Fruit fly (Drosophila melanogaster) whole organism, embryonic: ENCODE results near the gene ND-MNLL.
A peak's percentile ranks its signal among the peaks of the same experiment; 100 is the strongest.

Source experiments
- Atf3 ChIP-seq: fragments of 200-800 bp; sonication (Bioruptor generic); optimal IDR thresholded peaks from 3 replicates; lab custom pipeline; 2016; ENCODE audit warnings: missing biosample characterization, missing genetic modification characterization
- Bdp1 ChIP-seq: fragments of 200-800 bp; sonication (Bioruptor generic); optimal IDR thresholded peaks from 3 replicates; lab custom pipeline; 2016; ENCODE audit warnings: missing biosample characterization, missing genetic modification characterization
- CG10147 ChIP-seq: fragments of 200-800 bp; sonication (Bioruptor generic); optimal IDR thresholded peaks from 2 replicates; lab custom pipeline; 2019; ENCODE audit warnings: missing biosample characterization, mild to moderate bottlenecking, missing genetic modification characterization, moderate library complexity
- CG1024 ChIP-seq: fragments of 200-800 bp; sonication (Bioruptor generic); IDR thresholded peaks from 2 replicates; pipeline ENCODE4 v1.3.6; 2022; ENCODE audit warnings: missing biosample characterization, missing genetic modification characterization
- CG10274 ChIP-seq: fragments of 200-800 bp; sonication (Bioruptor generic); optimal IDR thresholded peaks from 3 replicates; lab custom pipeline; 2017; ENCODE audit warnings: missing biosample characterization, mild to moderate bottlenecking, missing genetic modification characterization
- CG10543 ChIP-seq: fragments of 200-800 bp; sonication (Bioruptor generic); optimal IDR thresholded peaks from 3 replicates; lab custom pipeline; 2017; ENCODE audit warnings: missing biosample characterization, mild to moderate bottlenecking, missing genetic modification characterization, moderate library complexity
- CG11504 ChIP-seq: fragments of 200-800 bp; sonication (Bioruptor generic); optimal IDR thresholded peaks from 3 replicates; lab custom pipeline; 2019; ENCODE audit warnings: missing biosample characterization, mild to moderate bottlenecking, missing genetic modification characterization, moderate library complexity
- CG11695 ChIP-seq: fragments of 200-800 bp; sonication (Bioruptor generic); IDR thresholded peaks from 3 replicates; pipeline ENCODE4 v1.3.6; 2022; ENCODE audit warnings: missing biosample characterization, missing genetic modification characterization
- CG13123 ChIP-seq: fragments of 200-800 bp; sonication (Bioruptor generic); optimal IDR thresholded peaks from 2 replicates; lab custom pipeline; 2016; ENCODE audit warnings: missing biosample characterization, missing genetic modification characterization
- CG13296 ChIP-seq: fragments of 200-800 bp; sonication (Bioruptor generic); optimal IDR thresholded peaks from 3 replicates; lab custom pipeline; 2018; ENCODE audit warnings: missing biosample characterization, mild to moderate bottlenecking, missing genetic modification characterization
- CG13775 ChIP-seq: fragments of 200-800 bp; sonication (Bioruptor generic); optimal IDR thresholded peaks from 3 replicates; lab custom pipeline; 2017; ENCODE audit warnings: missing biosample characterization, mild to moderate bottlenecking, missing genetic modification characterization
- CG14710 ChIP-seq: fragments of 200-800 bp; sonication (Bioruptor generic); optimal IDR thresholded peaks from 3 replicates; lab custom pipeline; 2019; ENCODE audit warnings: missing biosample characterization, mild to moderate bottlenecking, missing genetic modification characterization, moderate library complexity
- CG1603 ChIP-seq: fragments of 200-800 bp; sonication (Bioruptor generic); optimal IDR thresholded peaks from 2 replicates; lab custom pipeline; 2019; ENCODE audit warnings: missing biosample characterization, mild to moderate bottlenecking, missing genetic modification characterization, moderate library complexity
- CG18764 ChIP-seq: fragments of 200-800 bp; sonication (Bioruptor generic); optimal IDR thresholded peaks from 3 replicates; lab custom pipeline; 2016; ENCODE audit warnings: missing biosample characterization, missing genetic modification characterization
- CG31388 ChIP-seq: fragments of 200-800 bp; sonication (Bioruptor generic); optimal IDR thresholded peaks from 2 replicates; lab custom pipeline; 2016; ENCODE audit warnings: missing biosample characterization, missing genetic modification characterization
- CG32772 ChIP-seq: fragments of 200-800 bp; sonication (Bioruptor generic); IDR thresholded peaks from 2 replicates; pipeline ENCODE4 v1.3.6; 2022; ENCODE audit warnings: missing biosample characterization, missing genetic modification characterization
- CG34422 ChIP-seq: fragments of 200-800 bp; sonication (Bioruptor generic); IDR thresholded peaks from 3 replicates; pipeline ENCODE4 v1.3.6; 2022; ENCODE audit warnings: missing biosample characterization, missing genetic modification characterization
- CG43689 ChIP-seq: fragments of 200-800 bp; sonication (Bioruptor generic); IDR thresholded peaks from 2 replicates; pipeline ENCODE4 v1.3.6; 2022; ENCODE audit warnings: missing biosample characterization, missing genetic modification characterization
- CG4730 ChIP-seq: fragments of 200-800 bp; sonication (Bioruptor generic); IDR thresholded peaks from 2 replicates; pipeline ENCODE4 v1.3.6; 2022; ENCODE audit warnings: missing biosample characterization, missing genetic modification characterization
- CG4820 ChIP-seq: fragments of 200-800 bp; sonication (Bioruptor generic); optimal IDR thresholded peaks from 3 replicates; lab custom pipeline; 2016; ENCODE audit warnings: missing biosample characterization, missing genetic modification characterization
- CG7556 ChIP-seq: fragments of 200-800 bp; sonication (Bioruptor generic); optimal IDR thresholded peaks from 2 replicates; lab custom pipeline; 2017; ENCODE audit warnings: missing biosample characterization, mild to moderate bottlenecking, missing genetic modification characterization
- CG8924 ChIP-seq: fragments of 200-800 bp; optimal IDR thresholded peaks from 3 replicates; lab custom pipeline; 2019; ENCODE audit warnings: missing biosample characterization, mild to moderate bottlenecking, missing genetic modification characterization, moderate library complexity
- CG9437 ChIP-seq: fragments of 200-800 bp; sonication (Bioruptor generic); optimal IDR thresholded peaks from 2 replicates; lab custom pipeline; 2018; ENCODE audit warnings: missing biosample characterization, mild to moderate bottlenecking, missing genetic modification characterization
- CTCF ChIP-seq: fragments of 200-800 bp; sonication (Bioruptor generic); optimal IDR thresholded peaks from 2 replicates; lab custom pipeline; 2017; ENCODE audit warnings: missing biosample characterization, mild to moderate bottlenecking, missing genetic modification characterization, moderate library complexity
- Dll ChIP-seq: fragments of 200-800 bp; sonication (Bioruptor generic); IDR thresholded peaks from 4 replicates; pipeline ENCODE4 v1.3.6; 2022; ENCODE audit warnings: missing biosample characterization, missing genetic modification characterization; ENCODE audit not compliant: partially characterized antibody
- Elba2 ChIP-seq: fragments of 200-800 bp; sonication (Bioruptor generic); optimal IDR thresholded peaks from 3 replicates; lab custom pipeline; 2016; ENCODE audit warnings: missing biosample characterization, missing genetic modification characterization
- Ets97D ChIP-seq: fragments of 200-800 bp; sonication (Bioruptor generic); optimal IDR thresholded peaks from 3 replicates; lab custom pipeline; 2016; ENCODE audit warnings: missing biosample characterization, missing genetic modification characterization
- Fer2 ChIP-seq: fragments of 200-800 bp; sonication (Bioruptor generic); optimal IDR thresholded peaks from 2 replicates; lab custom pipeline; 2018; ENCODE audit warnings: missing biosample characterization, mild to moderate bottlenecking, missing genetic modification characterization, moderate library complexity
- Gug ChIP-seq: fragments of 200-800 bp; sonication (Bioruptor generic); IDR thresholded peaks from 4 replicates; pipeline ENCODE4 v1.3.6; 2022; ENCODE audit warnings: missing biosample characterization, missing genetic modification characterization
- Hr51 ChIP-seq, 2 experiments: fragments of 200-800 bp; sonication (Bioruptor generic); optimal IDR thresholded peaks; 2 replicates in 1 of 2; 3 replicates in 1 of 2; lab custom pipeline; 2016 to 2018; ENCODE audit warnings: missing biosample characterization in 2 of 2, missing genetic modification characterization in 2 of 2, mild to moderate bottlenecking in 1 of 2, moderate library complexity in 1 of 2
- Kr ChIP-seq: fragments of 200-800 bp; sonication (Bioruptor generic); optimal IDR thresholded peaks from 2 replicates; lab custom pipeline; 2017; ENCODE audit warnings: missing biosample characterization, mild to moderate bottlenecking, missing genetic modification characterization
- Sin3A ChIP-seq: fragments of >200 bp; optimal IDR thresholded peaks from 2 replicates; lab custom pipeline; 2018
- Taf1 ChIP-seq: fragments of 200-800 bp; sonication (Bioruptor generic); IDR thresholded peaks from 2 replicates; pipeline ENCODE4 v1.3.6; 2022; ENCODE audit warnings: missing biosample characterization, missing genetic modification characterization
- ac ChIP-seq: fragments of 200-800 bp; sonication (Bioruptor generic); optimal IDR thresholded peaks from 3 replicates; lab custom pipeline; 2017; ENCODE audit warnings: missing biosample characterization, mild to moderate bottlenecking, missing genetic modification characterization
- ewg ChIP-seq: fragments of 200-800 bp; sonication (Bioruptor generic); optimal IDR thresholded peaks from 3 replicates; lab custom pipeline; 2017; ENCODE audit warnings: mild to moderate bottlenecking, missing biosample characterization, missing genetic modification reagents, missing genetic modification characterization
- gfzf ChIP-seq: fragments of 200-800 bp; sonication (Bioruptor generic); optimal IDR thresholded peaks from 2 replicates; lab custom pipeline; 2016; ENCODE audit warnings: missing biosample characterization, mild to moderate bottlenecking, missing genetic modification characterization, moderate library complexity
- hkb ChIP-seq, 2 experiments: fragments of 200-800 bp in 1 of 2; fragments of >200 bp in 1 of 2; sonication (Bioruptor generic) in 1 of 2; IDR thresholded peaks in 1 of 2; optimal IDR thresholded peaks in 1 of 2; 2 replicates each; pipeline versions ENCODE4 v1.3.6 to Lab custom; 2017 to 2022; ENCODE audit warnings: missing biosample characterization in 1 of 2, missing genetic modification characterization in 1 of 2
- ind ChIP-seq: fragments of 200-800 bp; sonication (Bioruptor generic); optimal IDR thresholded peaks from 3 replicates; lab custom pipeline; 2016; ENCODE audit warnings: missing biosample characterization, missing genetic modification characterization
- lbe ChIP-seq: fragments of 200-800 bp; sonication (Bioruptor generic); optimal IDR thresholded peaks from 2 replicates; lab custom pipeline; 2016; ENCODE audit warnings: missing biosample characterization, mild to moderate bottlenecking, missing genetic modification characterization
- lmd ChIP-seq: fragments of 200-800 bp; sonication (Bioruptor generic); IDR thresholded peaks from 2 replicates; pipeline ENCODE4 v1.3.6; 2022; ENCODE audit warnings: missing biosample characterization, missing genetic modification characterization
- lov ChIP-seq, 2 experiments: fragments of 200-800 bp in 1 of 2; fragments of >200 bp in 1 of 2; sonication (Bioruptor generic) in 1 of 2; IDR thresholded peaks in 1 of 2; optimal IDR thresholded peaks in 1 of 2; 2 replicates in 1 of 2; 3 replicates in 1 of 2; pipeline versions ENCODE4 v1.3.6 to Lab custom; 2017 to 2022; ENCODE audit warnings: missing biosample characterization in 1 of 2, missing genetic modification characterization in 1 of 2
- otp ChIP-seq: fragments of 200-800 bp; sonication (Bioruptor generic); IDR thresholded peaks from 3 replicates; pipeline ENCODE4, ENCODE4 v1.3.6; 2022; ENCODE audit warnings: missing biosample characterization, missing genetic modification characterization
- peb ChIP-seq: fragments of 200-800 bp; sonication (Bioruptor generic); IDR thresholded peaks from 2 replicates; pipeline ENCODE4 v1.3.6; 2022; ENCODE audit warnings: missing biosample characterization, missing genetic modification characterization
- seq ChIP-seq: fragments of 200-800 bp; sonication (Bioruptor generic); IDR thresholded peaks from 2 replicates; pipeline ENCODE4 v1.3.6; 2022; ENCODE audit warnings: missing biosample characterization, missing genetic modification characterization
- slbo ChIP-seq: fragments of 200-800 bp; sonication (Bioruptor generic); IDR thresholded peaks from 2 replicates; pipeline ENCODE4 v1.3.6; 2022; ENCODE audit warnings: missing biosample characterization, missing genetic modification characterization
- slp2 ChIP-seq: fragments of 200-800 bp; sonication (Bioruptor generic); optimal IDR thresholded peaks from 2 replicates; lab custom pipeline; 2016; ENCODE audit warnings: missing biosample characterization, missing genetic modification characterization
- sob ChIP-seq: fragments of 200-800 bp; sonication (Bioruptor generic); IDR thresholded peaks from 2 replicates; pipeline ENCODE4 v1.3.6; 2022; ENCODE audit warnings: missing biosample characterization, missing genetic modification characterization
- ttk ChIP-seq: fragments of 200-800 bp; sonication (Bioruptor generic); IDR thresholded peaks from 2 replicates; pipeline ENCODE4 v2.1.2; 2022; ENCODE audit warnings: missing biosample characterization, missing genetic modification characterization
- zfh1 ChIP-seq: fragments of 200-800 bp; sonication (Bioruptor generic); IDR thresholded peaks from 3 replicates; pipeline ENCODE4 v1.3.6; 2022; ENCODE audit warnings: missing biosample characterization, missing genetic modification characterization

ND-MNLL gene

dm6 chrX:7893411-7894122 lies at the start of gene ND-MNLL, which contains the start of the genes CG45089 and p115 (continued):
- TF ChIP-seq CG31388 (GFP tag; lab: Kevin White, UChicago) (peak; percentile 6), ttk (GFP tag; lab: Robert Waterston, UW) (peak; percentile 36; the same call in 1 of the 2 replicates), CG9437 (peak; percentile 84), lmd (peak; percentile 62), CG13296 (GFP tag; lab: Kevin White, UChicago) (peak; percentile 59), Kr (GFP tag; lab: Kevin White, UChicago) (no peak), Sin3A (peak; percentile 56), CG10543 (GFP tag; lab: Kevin White, UChicago) (peak; percentile 50), seq (GFP tag; lab: Robert Waterston, UW) (peak; percentile 31; the same call in 1 of the 2 replicates), CG7556 (peak; percentile 26), CG34422 (GFP tag; lab: Robert Waterston, UW) (peak; percentile 56; the same call in 1 of the 3 replicates), ind (GFP tag; lab: Kevin White, UChicago) (peak; percentile 64), CTCF (GFP tag; lab: Kevin White, UChicago) (no peak), lbe (GFP tag; lab: Kevin White, UChicago) (peak; percentile 54), CG10274 (GFP tag; lab: Kevin White, UChicago) (no peak), hkb (optimal IDR thresholded peaks at IDR 0.05; lab: Kevin White, UChicago) (no peak), hkb (GFP tag; IDR thresholded peaks at IDR 0.05; lab: Robert Waterston, UW) (peak; percentile 49), CG4820 (peak; percentile 36), CG14710 (tag; lab: Kevin White, UChicago) (peak; percentile 77), CG11695 (GFP tag; lab: Robert Waterston, UW) (0 out of 3 replicates have a peak, but pooled peaks have one; percentile 9), Ets97D (GFP tag; lab: Kevin White, UChicago) (peak; percentile 44), Fer2 (tag; lab: Kevin White, UChicago) (peak; percentile 40), CG10147 (peak; percentile 56), zfh1 (GFP tag; lab: Robert Waterston, UW) (peak; percentile 55; the same call in 1 of the 3 replicates), peb (GFP tag; lab: Robert Waterston, UW) (no peak), CG1603 (tag; lab: Kevin White, UChicago) (peak; percentile 27), CG13775 (GFP tag; lab: Kevin White, UChicago) (peak; percentile 65), slbo (peak; percentile 73), CG43689 (GFP tag; lab: Robert Waterston, UW) (no peak), Atf3 (no peak), Dll (GFP tag; lab: Robert Waterston, UW) (peak; percentile 83), CG32772 (GFP tag; lab: Robert Waterston, UW) (peak; percentile 39; the same call in 1 of the 2 replicates), CG8924 (peak; percentile 68), ac (GFP tag; lab: Kevin White, UChicago) (no peak), Bdp1 (GFP tag; lab: Kevin White, UChicago) (no peak), CG4730 (no peak), ewg (GFP tag; lab: Kevin White, UChicago) (peak; percentile 3), CG11504 (tag; lab: Kevin White, UChicago) (peak; percentile 65), slp2 (GFP tag; lab: Kevin White, UChicago) (no peak), Elba2 (GFP tag; lab: Kevin White, UChicago) (peak; percentile 67), CG18764 (GFP tag; lab: Kevin White, UChicago) (peak; percentile 44), Taf1 (GFP tag; lab: Robert Waterston, UW) (no peak), otp (no peak), CG1024 (GFP tag; lab: Robert Waterston, UW) (0 out of 2 replicates have a peak, but pooled peaks have one; percentile 31), Hr51 (GFP tag; optimal IDR thresholded peaks at IDR 0.05; lab: Kevin White, UChicago) (peak; percentile 35 to 64), sob (GFP tag; lab: Robert Waterston, UW) (peak; percentile 73), gfzf (peak; percentile 12), CG13123 (GFP tag; lab: Kevin White, UChicago) (no peak), lov (optimal IDR thresholded peaks at IDR 0.05; lab: Kevin White, UChicago) (no peak), lov (GFP tag; IDR thresholded peaks at IDR 0.05; lab: Robert Waterston, UW) (no peak), Gug (GFP tag; lab: Robert Waterston, UW) (peak; percentile 56; the same call in 1 of the 4 replicates)
